Worm (Caenorhabditis elegans): ENCODE data around the gene scl-6.

- TF ChIP-seq flt-1 (GFP tag; IDR thresholded peaks at IDR 0.05) (no peak), ama-1 (optimal IDR thresholded peaks at IDR 0.05) (no peak), ceh-13 (GFP tag; optimal IDR thresholded peaks at IDR 0.05) (no peak), ceh-36 (tag; optimal IDR thresholded peaks at IDR 0.05) (no peak), aly-1 (tag; optimal IDR thresholded peaks at IDR 0.05) (no peak), hnd-1 (tag; optimal IDR thresholded peaks at IDR 0.05) (no peak), tra-4 (tag; optimal IDR thresholded peaks at IDR 0.05) (no peak)
These were observed 41.8 kb upstream of the scl-6 start for ce11 chrIV:13026762-13027161.
